Worm (Caenorhabditis elegans) whole organism, L1 larva: ENCODE results near the gene pmp-1.

Source experiments
- C16A3.4 ChIP-seq: fragments of 150-350 bp; optimal IDR thresholded peaks from 2 replicates; lab custom pipeline; 2014; ENCODE audit warnings: missing biosample characterization, missing genetic modification characterization
- F16B12.6 ChIP-seq: fragments of 150-350 bp; optimal IDR thresholded peaks from 2 replicates; lab custom pipeline; 2014; ENCODE audit warnings: missing biosample characterization, missing genetic modification characterization
- aha-1 ChIP-seq: fragments of 150-350 bp; optimal IDR thresholded peaks from 2 replicates; lab custom pipeline; 2014; ENCODE audit warnings: missing biosample characterization, missing genetic modification characterization
- alr-1 ChIP-seq: fragments of 200-800 bp; sonication (Bioruptor generic); optimal IDR thresholded peaks from 2 replicates; lab custom pipeline; 2018; ENCODE audit warnings: borderline replicate concordance, mild to moderate bottlenecking, missing genetic modification characterization, missing compliant biosample characterization
- aly-2 ChIP-seq: fragments of 150-350 bp; optimal IDR thresholded peaks from 2 replicates; lab custom pipeline; 2014; ENCODE audit warnings: missing biosample characterization, missing genetic modification characterization
- blmp-1 ChIP-seq: fragments of 150-350 bp; optimal IDR thresholded peaks from 2 replicates; lab custom pipeline; 2014; ENCODE audit warnings: missing biosample characterization, missing genetic modification characterization
- ceh-63 ChIP-seq: fragments of 200-800 bp; sonication (Bioruptor generic); optimal IDR thresholded peaks from 2 replicates; lab custom pipeline; 2018; ENCODE audit warnings: mild to moderate bottlenecking, missing genetic modification characterization, missing compliant biosample characterization
- ceh-8 ChIP-seq: fragments of 200-800 bp; sonication (Bioruptor generic); optimal IDR thresholded peaks from 2 replicates; lab custom pipeline; 2018; ENCODE audit warnings: mild to moderate bottlenecking, missing genetic modification characterization, moderate library complexity, missing compliant biosample characterization
- ces-1 ChIP-seq: fragments of 150-350 bp; optimal IDR thresholded peaks from 2 replicates; lab custom pipeline; 2014; ENCODE audit warnings: missing biosample characterization, missing genetic modification reagents, missing genetic modification characterization
- dsc-1 ChIP-seq: sonication (generic microtip); optimal IDR thresholded peaks from 2 replicates; lab custom pipeline; 2016; ENCODE audit warnings: mild to moderate bottlenecking, missing genetic modification characterization, missing compliant biosample characterization
- efl-1 ChIP-seq, 4 experiments: fragments of 150-350 bp; optimal IDR thresholded peaks in 3 of 4; peaks in 1 of 4; 1 replicate in 1 of 4; 2 replicates in 3 of 4; lab custom pipeline; 2014; ENCODE audit warnings: missing biosample characterization in 2 of 4, missing genetic modification characterization in 2 of 4, missing genetic modification reagents in 2 of 4
- efl-3 ChIP-seq: fragments of 200-800 bp; sonication (Bioruptor generic); optimal IDR thresholded peaks from 2 replicates; lab custom pipeline; 2018; ENCODE audit warnings: mild to moderate bottlenecking, missing genetic modification characterization, missing compliant biosample characterization
- elt-3 ChIP-seq, 6 experiments: fragments of 150-350 bp in 1 of 6; sonication (generic microtip); optimal IDR thresholded peaks; 2 replicates each; lab custom pipeline; 2017 to 2018; ENCODE audit warnings: missing biosample characterization in 6 of 6, missing genetic modification characterization in 6 of 6, inconsistent platforms in 1 of 6
- fkh-10 ChIP-seq: sonication (generic microtip); optimal IDR thresholded peaks from 2 replicates; lab custom pipeline; 2017; ENCODE audit warnings: missing biosample characterization, missing genetic modification reagents, missing genetic modification characterization
- fkh-4 ChIP-seq: sonication (generic microtip); optimal IDR thresholded peaks from 2 replicates; lab custom pipeline; 2016; ENCODE audit warnings: missing compliant biosample characterization, missing genetic modification characterization, borderline replicate concordance
- fos-1 ChIP-seq: fragments of 150-350 bp; optimal IDR thresholded peaks from 2 replicates; lab custom pipeline; 2014; ENCODE audit warnings: missing biosample characterization, missing genetic modification characterization
- hlh-17 ChIP-seq: fragments of 200-800 bp; sonication (Bioruptor generic); optimal IDR thresholded peaks from 2 replicates; lab custom pipeline; 2018; ENCODE audit warnings: missing genetic modification characterization, mild to moderate bottlenecking, missing compliant biosample characterization, moderate library complexity, borderline replicate concordance
- hlh-4 ChIP-seq: sonication (generic microtip); optimal IDR thresholded peaks from 2 replicates; lab custom pipeline; 2016; ENCODE audit warnings: mild to moderate bottlenecking, missing genetic modification characterization, missing compliant biosample characterization
- jun-1 ChIP-seq: fragments of 150-350 bp; optimal IDR thresholded peaks from 2 replicates; lab custom pipeline; 2014; ENCODE audit warnings: missing biosample characterization, missing genetic modification reagents, missing genetic modification characterization
- lin-13 ChIP-seq: fragments of 150-350 bp; optimal IDR thresholded peaks from 2 replicates; lab custom pipeline; 2014; ENCODE audit warnings: missing biosample characterization, missing genetic modification reagents, missing genetic modification characterization
- lin-14 ChIP-seq: fragments of 200-800 bp; sonication (Bioruptor generic); optimal IDR thresholded peaks from 2 replicates; lab custom pipeline; 2018; ENCODE audit warnings: mild to moderate bottlenecking, missing genetic modification characterization, moderate library complexity, missing compliant biosample characterization
- lin-39 ChIP-seq: fragments of 150-350 bp; optimal IDR thresholded peaks from 2 replicates; lab custom pipeline; 2014; ENCODE audit warnings: missing biosample characterization, missing genetic modification reagents, missing genetic modification characterization
- lsy-2 ChIP-seq, 2 experiments: fragments of 150-350 bp; optimal IDR thresholded peaks; 2 replicates each; lab custom pipeline; 2014; ENCODE audit warnings: missing biosample characterization in 2 of 2, missing genetic modification characterization in 2 of 2
- mdl-1 ChIP-seq, 2 experiments: fragments of 150-350 bp; optimal IDR thresholded peaks; 2 replicates each; lab custom pipeline; 2014 to 2017; ENCODE audit warnings: missing biosample characterization in 2 of 2, missing genetic modification characterization in 2 of 2, inconsistent platforms in 1 of 2
- mef-2 ChIP-seq: fragments of 150-350 bp; optimal IDR thresholded peaks from 2 replicates; lab custom pipeline; 2014; ENCODE audit warnings: missing biosample characterization, missing genetic modification characterization
- mep-1 ChIP-seq: fragments of 150-350 bp; optimal IDR thresholded peaks from 2 replicates; lab custom pipeline; 2014; ENCODE audit warnings: missing biosample characterization, missing genetic modification characterization
- nhr-11 ChIP-seq: fragments of 150-350 bp; optimal IDR thresholded peaks from 2 replicates; lab custom pipeline; 2014; ENCODE audit warnings: missing biosample characterization, missing genetic modification characterization
- nhr-20 ChIP-seq: sonication (generic microtip); optimal IDR thresholded peaks from 2 replicates; lab custom pipeline; 2016; ENCODE audit warnings: mild to moderate bottlenecking, missing genetic modification characterization, missing compliant biosample characterization
- nhr-28 ChIP-seq: fragments of 150-350 bp; optimal IDR thresholded peaks from 2 replicates; lab custom pipeline; 2014; ENCODE audit warnings: missing biosample characterization, missing genetic modification characterization
- nhr-71 ChIP-seq: sonication (generic microtip); optimal IDR thresholded peaks from 2 replicates; lab custom pipeline; 2016; ENCODE audit warnings: mild to moderate bottlenecking, missing genetic modification characterization, moderate library complexity, missing compliant biosample characterization
- nhr-84 ChIP-seq: sonication (generic microtip); optimal IDR thresholded peaks from 2 replicates; lab custom pipeline; 2017; ENCODE audit warnings: missing biosample characterization, missing genetic modification characterization
- nhr-85 ChIP-seq: sonication (generic microtip); peaks from one replicate; lab custom pipeline; 2016; ENCODE audit warnings: missing genetic modification characterization, inconsistent platforms, missing compliant biosample characterization
- nhr-90 ChIP-seq: sonication (generic microtip); optimal IDR thresholded peaks from 2 replicates; lab custom pipeline; 2016; ENCODE audit warnings: mild to moderate bottlenecking, missing genetic modification characterization, missing compliant biosample characterization; ENCODE audit not compliant: poor library complexity
- pag-3 ChIP-seq: sonication (generic microtip); optimal IDR thresholded peaks from 2 replicates; lab custom pipeline; 2017; ENCODE audit warnings: missing genetic modification characterization, mild to moderate bottlenecking, missing compliant biosample characterization, antibody characterized with exemption, borderline replicate concordance; ENCODE audit not compliant: insufficient read depth
- pax-3 ChIP-seq: fragments of 200-800 bp; sonication (Bioruptor generic); optimal IDR thresholded peaks from 2 replicates; lab custom pipeline; 2018; ENCODE audit warnings: mild to moderate bottlenecking, missing genetic modification characterization, moderate library complexity, missing compliant biosample characterization
- rnt-1 ChIP-seq: sonication (generic microtip); optimal IDR thresholded peaks from 2 replicates; lab custom pipeline; 2016; ENCODE audit warnings: mild to moderate bottlenecking, missing genetic modification characterization, moderate library complexity, missing compliant biosample characterization
- snpc-4 ChIP-seq: fragments of 150-350 bp; optimal IDR thresholded peaks from 2 replicates; lab custom pipeline; 2014; ENCODE audit warnings: missing biosample characterization, missing genetic modification characterization
- snu-23 ChIP-seq: sonication (generic microtip); optimal IDR thresholded peaks from 2 replicates; lab custom pipeline; 2016; ENCODE audit warnings: missing genetic modification characterization, missing compliant biosample characterization
- sox-4 ChIP-seq: sonication (generic microtip); optimal IDR thresholded peaks from 2 replicates; lab custom pipeline; 2016; ENCODE audit warnings: missing genetic modification characterization, missing compliant biosample characterization
- tbx-2 ChIP-seq: sonication (generic microtip); optimal IDR thresholded peaks from 2 replicates; lab custom pipeline; 2016; ENCODE audit warnings: missing genetic modification characterization, missing compliant biosample characterization
- tlp-1 ChIP-seq: fragments of 150-350 bp; optimal IDR thresholded peaks from 2 replicates; lab custom pipeline; 2014; ENCODE audit warnings: missing biosample characterization, missing genetic modification characterization
- unc-62 ChIP-seq: fragments of 150-350 bp; optimal IDR thresholded peaks from 2 replicates; lab custom pipeline; 2014; ENCODE audit warnings: missing biosample characterization, missing genetic modification reagents, missing genetic modification characterization
- unc-86 ChIP-seq: sonication (generic microtip); optimal IDR thresholded peaks from 2 replicates; lab custom pipeline; 2016; ENCODE audit warnings: missing genetic modification characterization, missing compliant biosample characterization
- unc-98 ChIP-seq: fragments of 200-800 bp; sonication (Bioruptor generic); IDR thresholded peaks from 2 replicates; pipeline ENCODE4 v1.3.6; 2022; ENCODE audit warnings: missing genetic modification characterization, missing compliant biosample characterization
- vab-15 ChIP-seq: sonication (generic microtip); optimal IDR thresholded peaks from 2 replicates; lab custom pipeline; 2017; ENCODE audit warnings: missing genotype, mild to moderate bottlenecking, missing genetic modification characterization, missing compliant biosample characterization
- zag-1 ChIP-seq: fragments of 150-350 bp; optimal IDR thresholded peaks from 2 replicates; lab custom pipeline; 2014; ENCODE audit warnings: missing biosample characterization, missing genetic modification characterization
- zip-4 ChIP-seq: fragments of 200-800 bp; sonication (Bioruptor generic); optimal IDR thresholded peaks from 2 replicates; lab custom pipeline; 2018; ENCODE audit warnings: mild to moderate bottlenecking, missing genetic modification characterization, moderate library complexity, missing compliant biosample characterization
- ztf-11 ChIP-seq, 2 experiments: sonication (generic microtip); optimal IDR thresholded peaks; 2 replicates each; lab custom pipeline; 2016 to 2017; ENCODE audit warnings: missing genetic modification characterization in 2 of 2, missing biosample characterization in 1 of 2, missing compliant biosample characterization in 1 of 2
- ztf-4 ChIP-seq: fragments of 150-350 bp; optimal IDR thresholded peaks from 2 replicates; lab custom pipeline; 2014; ENCODE audit warnings: missing biosample characterization, missing genetic modification characterization

The pmp-1 gene

ce11 chrII:6893589-6894245 is 10.2 kb upstream of the pmp-1 start, which contains the start of gene adal-1:
Gene adal-1 (minus strand): TSS chrII:6893639.
- TF ChIP-seq lsy-2 (tag; optimal IDR thresholded peaks at IDR 0.05; lab: Kevin White, UChicago) (peak in 1 of 2 experiments; percentile 37), efl-1 (optimal IDR thresholded peaks at IDR 0.05; lab: Kevin White, UChicago) (peak in 1 of 2 experiments; percentile 20), efl-1 (GFP tag; optimal IDR thresholded peaks at IDR 0.05 in 1 of 2; lab: Kevin White, UChicago) (peak in 1 of 2 experiments; percentile 81), fos-1 (tag; lab: Kevin White, UChicago) (no peak), mef-2 (tag; lab: Kevin White, UChicago) (no peak), blmp-1 (peak; percentile 43), sox-4 (no peak), zag-1 (tag; lab: Kevin White, UChicago) (no peak)

ce11 chrII:6891838-6892237 is 8.3 kb upstream of the pmp-1 start:
- TF ChIP-seq hlh-4 (tag; lab: Kevin White, UChicago) (no peak), rnt-1 (tag; lab: Kevin White, UChicago) (peak; percentile 75), aly-2 (tag; lab: Kevin White, UChicago) (no peak), blmp-1 (peak; percentile 80), C16A3.4 (tag; lab: Kevin White, UChicago) (peak; percentile 62), mep-1 (tag; lab: Kevin White, UChicago) (peak; percentile 63), lin-13 (peak; percentile 47), fkh-4 (tag; lab: Kevin White, UChicago) (no peak), nhr-11 (tag; lab: Kevin White, UChicago) (no peak), snpc-4 (tag; lab: Kevin White, UChicago) (no peak), efl-3 (GFP tag; lab: Kevin White, UChicago) (no peak), nhr-28 (tag; lab: Kevin White, UChicago) (no peak), ztf-11 (tag; optimal IDR thresholded peaks at IDR 0.05; lab: Kevin White, UChicago) (no peak), ces-1 (no peak), elt-3 (tag; optimal IDR thresholded peaks at IDR 0.05; lab: Kevin White, UChicago) (peak in 3 of 6 experiments; percentile 19 to 84 (median 76)), nhr-20 (tag; lab: Kevin White, UChicago) (peak; percentile 99), lin-39 (tag; lab: Kevin White, UChicago) (no peak), unc-98 (no peak), fkh-10 (GFP tag; lab: Kevin White, UChicago) (no peak), ceh-8 (no peak), jun-1 (tag; lab: Kevin White, UChicago) (no peak), lsy-2 (tag; optimal IDR thresholded peaks at IDR 0.05; lab: Kevin White, UChicago) (peak; percentile 51 to 71), nhr-71 (peak; percentile 96), sox-4 (no peak), pag-3 (tag; lab: Kevin White, UChicago) (no peak), vab-15 (tag; lab: Kevin White, UChicago) (no peak), snu-23 (GFP tag; lab: Kevin White, UChicago) (peak; percentile 93), ceh-63 (GFP tag; lab: Kevin White, UChicago) (no peak), mdl-1 (tag; optimal IDR thresholded peaks at IDR 0.05; lab: Kevin White, UChicago) (peak in 1 of 2 experiments; percentile 91), pax-3 (peak; percentile 47), unc-86 (no peak), hlh-17 (no peak), nhr-85 (tag; lab: Kevin White, UChicago) (peak; percentile 69), zip-4 (GFP tag; lab: Kevin White, UChicago) (no peak), unc-62 (GFP tag; lab: Kevin White, UChicago) (no peak), nhr-90 (tag; lab: Kevin White, UChicago) (peak; percentile 63), F16B12.6 (tag; lab: Kevin White, UChicago) (no peak), tlp-1 (tag; lab: Kevin White, UChicago) (no peak), ztf-4 (tag; lab: Kevin White, UChicago) (peak; percentile 78), aha-1 (no peak), lin-14 (GFP tag; lab: Kevin White, UChicago) (peak; percentile 78), nhr-84 (no peak), dsc-1 (tag; lab: Kevin White, UChicago) (no peak), mef-2 (tag; lab: Kevin White, UChicago) (no peak), tbx-2 (tag; lab: Kevin White, UChicago) (peak; percentile 84), alr-1 (tag; lab: Kevin White, UChicago) (no peak)
